Worm (Caenorhabditis elegans): Measurements from ENCODE around the gene C49A9.10.
"Not testable (repeated sequence)": the region's sequence is repeated elsewhere in the genome, so short reads cannot be mapped to it uniquely, and the experiment has no call there.

Gene C49A9.10

ce11 chrIV:6206294-6206776 is at the start of gene C49A9.10:
Gene C49A9.10, minus strand, starts transcription at chrIV:6206344.
- TF ChIP-seq W03F9.2 (tag; optimal IDR thresholded peaks at IDR 0.05) (peak; percentile 90), him-1 (tag; optimal IDR thresholded peaks at IDR 0.05) (peak; percentile 74), dao-5 (tag; optimal IDR thresholded peaks at IDR 0.05) (no peak)

DNA sequence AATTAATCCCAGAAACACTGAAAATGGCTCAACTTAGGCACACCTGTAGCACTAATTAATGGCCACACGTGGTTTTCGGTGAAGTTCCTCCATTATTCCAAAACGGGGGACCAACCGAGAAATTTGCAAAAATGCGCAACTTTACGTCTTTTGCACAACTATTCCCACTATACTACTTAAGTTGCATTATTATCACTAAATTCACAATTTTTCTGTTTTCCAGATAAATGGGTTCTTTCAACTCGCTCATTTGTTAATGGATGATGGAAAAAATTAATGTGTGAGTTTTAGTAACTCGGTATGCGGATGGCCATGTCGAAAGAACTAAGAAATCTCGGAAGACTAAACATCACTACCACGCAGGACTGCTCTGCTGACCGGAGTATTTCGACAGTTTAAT is 48.5 kb upstream of the C49A9.10 start, which contains the start of gene T13A10.64:
TSS of gene T13A10.64 (plus strand) at position 301 of the 400 bp plus-strand sequence.
- TF ChIP-seq dao-5 (tag; optimal IDR thresholded peaks at IDR 0.05) (no peak), W03F9.2 (tag; optimal IDR thresholded peaks at IDR 0.05) (no peak), him-1 (tag; optimal IDR thresholded peaks at IDR 0.05) (no peak)

DNA sequence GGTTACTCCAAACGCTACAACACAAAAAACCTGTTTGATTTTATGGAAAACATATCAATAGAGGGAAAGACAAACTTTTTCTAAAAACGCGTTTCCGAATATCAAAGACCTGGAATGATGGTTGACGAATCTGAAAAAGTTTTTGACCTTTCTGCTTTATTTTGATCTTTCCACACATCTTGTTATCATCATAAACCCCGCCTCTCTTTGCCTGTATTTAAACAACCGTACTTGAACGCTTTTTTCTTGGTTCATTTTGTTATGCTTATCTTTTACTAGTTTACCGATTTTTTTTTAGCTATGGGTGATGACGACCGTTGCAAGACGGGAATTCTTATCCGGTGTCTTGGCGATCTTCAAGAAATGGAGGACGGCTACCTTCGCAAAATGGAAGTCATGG is 46.9 kb upstream of the C49A9.10 start, which contains the start of gene T13A10.2:
TSS of gene T13A10.2 (plus strand) at position 301 of the 400 bp plus-strand sequence.
- TF ChIP-seq him-1, W03F9.2, dao-5 (tag; optimal IDR thresholded peaks at IDR 0.05): not testable (repeated sequence)

ce11 chrIV:6249591-6249990 is 43.4 kb upstream of the C49A9.10 start, which contains the start of gene F58F9.1:
Gene F58F9.1, plus strand, starts transcription at chrIV:6249841.
- TF ChIP-seq W03F9.2 (tag; optimal IDR thresholded peaks at IDR 0.05) (no peak), dao-5 (tag; optimal IDR thresholded peaks at IDR 0.05) (no peak), him-1 (tag; optimal IDR thresholded peaks at IDR 0.05) (no peak)

- TF ChIP-seq him-1 (tag; optimal IDR thresholded peaks at IDR 0.05) (no peak), W03F9.2 (tag; optimal IDR thresholded peaks at IDR 0.05) (no peak), dao-5 (tag; optimal IDR thresholded peaks at IDR 0.05) (no peak)
These were observed 42.3 kb upstream of the C49A9.10 start, which contains the start of gene acox-3 for ce11 chrIV:6248486-6248885. Gene acox-3, minus strand, starts transcription at chrIV:6248492.

- TF ChIP-seq dao-5 (tag; optimal IDR thresholded peaks at IDR 0.05) (no peak), him-1 (tag; optimal IDR thresholded peaks at IDR 0.05) (no peak), W03F9.2 (tag; optimal IDR thresholded peaks at IDR 0.05) (no peak)
These were observed 33.8 kb upstream of the C49A9.10 start, which contains the start of gene F58F9.9 for ce11 chrIV:6239993-6240392. Gene F58F9.9, plus strand, starts transcription at chrIV:6240293.

ce11 chrIV:6237508-6238227 is 31.5 kb upstream of the C49A9.10 start, which contains the start of the genes F58F9.6 and F58F9.8:
Gene F58F9.6, minus strand, starts transcription at chrIV:6237608.
Gene F58F9.8, plus strand, starts transcription at chrIV:6238177.
- TF ChIP-seq him-1 (tag; optimal IDR thresholded peaks at IDR 0.05) (no peak), W03F9.2 (tag; optimal IDR thresholded peaks at IDR 0.05) (no peak), dao-5 (tag; optimal IDR thresholded peaks at IDR 0.05) (no peak)

DNA sequence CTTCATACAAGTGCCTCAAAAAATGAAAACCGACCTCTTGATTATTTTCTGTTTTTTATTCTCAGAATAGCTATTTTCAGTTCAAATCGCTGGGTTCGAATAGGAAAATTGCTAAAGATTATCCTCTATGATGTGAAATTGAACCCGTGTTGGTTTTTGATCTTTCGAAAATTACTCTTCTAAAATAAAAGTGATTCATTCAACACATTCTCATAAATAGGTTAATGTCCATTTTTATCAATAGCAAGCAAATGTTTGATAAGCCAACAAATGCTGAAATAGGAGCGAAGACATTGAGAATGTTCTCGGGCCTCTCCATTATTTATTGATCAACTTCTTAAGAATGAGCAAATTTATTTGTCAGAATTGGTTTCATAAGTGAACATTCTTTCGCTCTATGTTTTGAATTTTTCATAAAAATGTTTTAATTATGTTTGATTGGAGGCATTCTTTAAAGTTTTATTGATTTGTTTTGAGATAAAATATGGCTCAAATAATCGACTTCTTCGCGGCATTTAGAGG is 26.7 kb upstream of the C49A9.10 start, which contains the start of gene F58F9.3:
TSS of gene F58F9.3 (plus strand) at position 472 of the 522 bp plus-strand sequence.
- TF ChIP-seq him-1 (tag; optimal IDR thresholded peaks at IDR 0.05) (no peak), W03F9.2 (tag; optimal IDR thresholded peaks at IDR 0.05) (no peak), dao-5 (tag; optimal IDR thresholded peaks at IDR 0.05) (no peak)

ce11 chrIV:6230560-6231073 is 24.5 kb upstream of the C49A9.10 start, which contains the start of gene F58F9.4:
Gene F58F9.4, plus strand, starts transcription at chrIV:6231023.
- TF ChIP-seq dao-5 (tag; optimal IDR thresholded peaks at IDR 0.05) (no peak), W03F9.2 (tag; optimal IDR thresholded peaks at IDR 0.05) (no peak), him-1 (tag; optimal IDR thresholded peaks at IDR 0.05) (no peak)

DNA sequence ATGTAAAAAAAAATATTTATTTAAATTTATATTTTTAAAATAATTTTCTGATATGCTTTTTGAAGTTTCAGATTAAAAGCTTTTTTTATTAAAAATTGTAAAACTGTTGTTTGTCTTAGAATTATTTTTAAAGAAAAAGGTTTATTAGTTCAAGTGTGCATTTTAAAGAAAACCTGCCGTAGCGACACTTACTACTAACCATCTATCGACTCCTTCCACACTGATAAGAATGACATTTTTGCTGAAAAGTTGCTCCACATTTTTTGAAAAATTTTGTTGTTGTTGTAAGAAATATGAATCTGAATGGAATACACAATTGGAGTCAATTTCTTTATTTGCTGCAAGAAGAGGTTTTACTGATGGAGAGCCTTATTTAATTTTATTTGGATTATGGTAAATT is 21.8 kb upstream of the C49A9.10 start, which contains the start of gene C49A9.1:
TSS of gene C49A9.1 (plus strand) at position 217 of the 400 bp plus-strand sequence.
- TF ChIP-seq him-1 (tag; optimal IDR thresholded peaks at IDR 0.05) (no peak), dao-5 (tag; optimal IDR thresholded peaks at IDR 0.05) (no peak), W03F9.2 (tag; optimal IDR thresholded peaks at IDR 0.05) (no peak)

ce11 chrIV:6225143-6225542 is 19.0 kb upstream of the C49A9.10 start, which contains the start of gene C49A9.2:
Gene C49A9.2, plus strand, starts transcription at chrIV:6225443.
- no peak for TF ChIP-seq W03F9.2 (tag; optimal IDR thresholded peaks at IDR 0.05)
- TF ChIP-seq him-1 (tag; optimal IDR thresholded peaks at IDR 0.05), result no peak
- no peak for TF ChIP-seq dao-5 (tag; optimal IDR thresholded peaks at IDR 0.05)

ce11 chrIV:6221878-6222277 is 15.7 kb upstream of the C49A9.10 start, which contains the start of gene C49A9.3:
Gene C49A9.3, plus strand, starts transcription at chrIV:6222089.
- TF ChIP-seq him-1 (tag; optimal IDR thresholded peaks at IDR 0.05) (no peak), W03F9.2 (tag; optimal IDR thresholded peaks at IDR 0.05) (no peak), dao-5 (tag; optimal IDR thresholded peaks at IDR 0.05) (no peak)

DNA sequence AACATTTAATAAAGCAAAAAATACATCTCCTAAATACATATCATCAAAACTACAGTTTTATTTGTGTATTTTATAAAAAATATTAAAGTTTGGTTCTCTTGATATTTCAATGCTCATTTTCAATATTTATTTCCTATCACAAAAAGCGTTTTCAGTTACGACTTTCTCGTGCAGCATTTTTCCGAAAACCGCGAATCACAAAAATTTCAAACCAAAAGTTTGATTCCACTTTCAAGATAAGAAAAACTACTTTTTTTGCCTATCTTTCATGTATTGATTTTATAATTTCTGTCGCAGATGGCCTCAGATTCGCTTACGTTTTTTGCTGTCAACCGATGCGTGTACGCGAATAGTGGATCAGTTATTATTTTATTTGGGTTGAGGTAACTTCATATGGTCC is 13.3 kb upstream of the C49A9.10 start, which contains the start of gene C49A9.4:
TSS of gene C49A9.4 (plus strand) at position 265 of the 400 bp plus-strand sequence.
- TF ChIP-seq W03F9.2 (tag; optimal IDR thresholded peaks at IDR 0.05) (no peak), dao-5 (tag; optimal IDR thresholded peaks at IDR 0.05) (no peak), him-1 (tag; optimal IDR thresholded peaks at IDR 0.05) (no peak)

Data from whole organism, L4/young adult.